Worm (Caenorhabditis elegans): ENCODE measurements around the gene nspc-16.

DNA sequence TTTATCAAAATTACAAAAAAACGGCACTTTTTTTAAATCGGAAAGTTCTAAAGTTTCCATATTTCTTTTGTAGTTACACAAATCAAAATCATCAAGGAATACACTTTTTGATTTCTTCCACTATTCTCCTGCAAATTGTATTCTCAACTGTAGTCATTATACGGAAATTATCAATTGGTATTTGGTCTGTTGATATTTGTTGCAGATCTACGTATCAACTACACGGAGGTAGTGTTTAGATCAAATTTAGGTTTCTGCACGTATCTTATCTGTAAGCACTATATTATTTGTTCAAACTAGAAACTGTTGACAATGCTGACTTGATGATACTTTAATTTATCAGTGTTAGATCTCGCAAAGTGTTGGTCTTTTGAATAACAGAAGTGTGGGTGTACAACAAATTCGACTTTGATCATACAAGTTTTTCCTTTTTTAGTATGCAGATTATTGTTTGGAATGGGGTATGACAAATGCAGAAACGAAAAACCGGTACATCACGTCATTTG lies 44.9 kb downstream of the nspc-16 start:
- no peak for TF ChIP-seq nhr-12 (tag; optimal IDR thresholded peaks at IDR 0.05)
- no peak for TF ChIP-seq nhr-10 (tag; optimal IDR thresholded peaks at IDR 0.05)
- no peak for TF ChIP-seq unc-62 (GFP tag; optimal IDR thresholded peaks at IDR 0.05)
- no peak for TF ChIP-seq ama-1 (optimal IDR thresholded peaks at IDR 0.05)
- no peak for TF ChIP-seq fos-1 (tag; optimal IDR thresholded peaks at IDR 0.05)
- no peak for TF ChIP-seq Y55F3AM.14 (GFP tag; optimal IDR thresholded peaks at IDR 0.05)
- no peak for TF ChIP-seq lin-39 (tag; optimal IDR thresholded peaks at IDR 0.05)
- no peak for TF ChIP-seq dmd-4 (tag; optimal IDR thresholded peaks at IDR 0.05)
- TF ChIP-seq nhr-6 (tag; optimal IDR thresholded peaks at IDR 0.05) = no peak
- TF ChIP-seq F13H6.1 (tag; optimal IDR thresholded peaks at IDR 0.05) = no peak
- no peak for TF ChIP-seq nhr-11 (tag; optimal IDR thresholded peaks at IDR 0.05)
